Worm (Caenorhabditis elegans): ENCODE measurements around the gene erp-44.3.

ce11 chrIV:8080782-8081181 lies 41.7 kb upstream of the erp-44.3 start:
- TF ChIP-seq dmd-6 (GFP tag; IDR thresholded peaks at IDR 0.05): no peak
- no peak for TF ChIP-seq nhr-11 (tag; optimal IDR thresholded peaks at IDR 0.05)
- peak; percentile 37 for TF ChIP-seq aha-1 (tag)
- TF ChIP-seq lir-3 (tag; optimal IDR thresholded peaks at IDR 0.05): no peak
- TF ChIP-seq ztf-11 (tag; optimal IDR thresholded peaks at IDR 0.05): no peak
- no peak for TF ChIP-seq pha-4 (GFP tag; IDR thresholded peaks at IDR 0.05)
- TF ChIP-seq pha-4 (tag; optimal IDR thresholded peaks at IDR 0.05): no peak
- TF ChIP-seq F10B5.3 (tag; optimal IDR thresholded peaks at IDR 0.05): no peak

Data from whole organism, L4 larva.